Fruit fly (Drosophila melanogaster) whole organism: ENCODE results near the gene D1.

Experiments used
- CG8478 ChIP-seq: fragments of >200 bp; optimal IDR thresholded peaks from 2 replicates; lab custom pipeline; 2018; ENCODE audit warnings: inconsistent platforms
- Dll ChIP-seq: fragments of >200 bp; optimal IDR thresholded peaks from 2 replicates; lab custom pipeline; 2017
- EcR ChIP-seq, 2 experiments: fragments of >200 bp; optimal IDR thresholded peaks; 2 replicates each; lab custom pipeline; 2017; ENCODE audit warnings: missing biosample characterization in 2 of 2, missing genetic modification characterization in 2 of 2, missing genetic modification reagents in 2 of 2
- pan ChIP-seq: fragments of >200 bp; optimal IDR thresholded peaks from 2 replicates; lab custom pipeline; 2017
- psq ChIP-seq: fragments of >200 bp; optimal IDR thresholded peaks from 2 replicates; lab custom pipeline; 2017
- usp ChIP-seq: fragments of >200 bp; optimal IDR thresholded peaks from 2 replicates; lab custom pipeline; 2017; ENCODE audit warnings: missing biosample characterization, missing genetic modification characterization, mixed read lengths

DNA sequence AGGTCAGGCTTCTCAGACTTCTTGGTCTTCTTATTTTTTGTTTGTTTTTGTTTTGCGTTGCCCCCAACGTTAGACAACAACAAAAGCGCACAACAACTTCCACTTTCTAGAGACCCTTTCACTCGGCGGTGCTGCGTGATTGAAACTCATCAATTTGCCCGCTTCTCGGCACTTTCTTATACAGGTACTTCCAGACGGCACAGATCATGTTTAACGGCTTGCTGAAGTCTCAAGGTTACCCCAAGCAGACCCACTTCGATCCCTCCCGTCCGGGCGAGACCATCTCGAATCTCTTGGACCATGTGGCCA, 9.2 kb upstream of the D1 start:
- TF ChIP-seq usp (GFP tag; lab: Kevin White, UChicago) = no peak
- no peak for TF ChIP-seq CG8478 (lab: Kevin White, UChicago)
- TF ChIP-seq psq (lab: Kevin White, UChicago) = no peak
- no peak for TF ChIP-seq pan (lab: Kevin White, UChicago)
- no peak for TF ChIP-seq Dll (lab: Kevin White, UChicago)
- no peak for TF ChIP-seq EcR (GFP tag; optimal IDR thresholded peaks at IDR 0.05; lab: Kevin White, UChicago)
